Worm (Caenorhabditis elegans) whole organism, midembryonic: ENCODE results near the gene T28D6.6.

Experiments
- cog-1 ChIP-seq: sonication (generic microtip); optimal IDR thresholded peaks from 2 replicates; lab custom pipeline; 2016; ENCODE audit warnings: missing genetic modification characterization, missing compliant biosample characterization
- flt-1 ChIP-seq: fragments of 200-800 bp; sonication (Bioruptor generic); IDR thresholded peaks from 2 replicates; pipeline ENCODE4 v1.3.6; 2022; ENCODE audit warnings: missing genetic modification characterization, missing compliant biosample characterization
- klf-2 ChIP-seq: fragments of 200-800 bp; sonication (Bioruptor generic); conservative IDR thresholded peaks from 2 replicates; pipeline ENCODE4 v1.3.6; 2022; ENCODE audit warnings: missing genetic modification reagents, missing genetic modification characterization, missing compliant biosample characterization
- med-1 ChIP-seq: sonication (generic microtip); optimal IDR thresholded peaks from 2 replicates; lab custom pipeline; 2017; ENCODE audit warnings: missing genetic modification characterization, mild to moderate bottlenecking, missing compliant biosample characterization, antibody characterized with exemption, missing genetic modification reagents; ENCODE audit not compliant: insufficient read depth
- tab-1 ChIP-seq: fragments of 200-800 bp; sonication (Bioruptor generic); IDR thresholded peaks from 2 replicates; pipeline ENCODE4 v1.3.6; 2022; ENCODE audit warnings: missing genetic modification characterization, missing compliant biosample characterization
- ztf-23 ChIP-seq: fragments of 200-800 bp; sonication (Bioruptor generic); IDR thresholded peaks from 2 replicates; pipeline ENCODE4 v1.3.6; 2022; ENCODE audit warnings: missing genetic modification reagents, missing genetic modification characterization, missing compliant biosample characterization

ce11 chrIII:11372199-11372938, 29.5 kb upstream of the T28D6.6 start:
- TF ChIP-seq ztf-23 (GFP tag; lab: Robert Waterston, UW), result no peak
- TF ChIP-seq flt-1 (GFP tag; lab: Robert Waterston, UW), result no peak
- no peak for TF ChIP-seq cog-1 (tag; lab: Kevin White, UChicago)
- TF ChIP-seq klf-2 (GFP tag; lab: Robert Waterston, UW), result no peak
- TF ChIP-seq med-1 (GFP tag; lab: Kevin White, UChicago), result no peak
- no peak for TF ChIP-seq tab-1 (GFP tag; lab: Robert Waterston, UW)
